Worm (Caenorhabditis elegans) whole organism, early embryonic: ENCODE data around the gene T07H3.8.

Source experiments
- F13C5.2 ChIP-seq: sonication (generic microtip); optimal IDR thresholded peaks from 2 replicates; lab custom pipeline; 2017; ENCODE audit warnings: mild to moderate bottlenecking, missing genetic modification characterization, inconsistent platforms, missing compliant biosample characterization
- aly-1 ChIP-seq: sonication (generic microtip); optimal IDR thresholded peaks from 2 replicates; lab custom pipeline; 2016; ENCODE audit warnings: missing genetic modification characterization, missing compliant biosample characterization
- ama-1 ChIP-seq: fragments of 150-350 bp; optimal IDR thresholded peaks from 2 replicates; lab custom pipeline; 2014
- ceh-13 ChIP-seq: fragments of 200-800 bp; sonication (Bioruptor generic); optimal IDR thresholded peaks from 2 replicates; lab custom pipeline; 2018; ENCODE audit warnings: mild to moderate bottlenecking, missing genetic modification characterization, missing compliant biosample characterization
- ceh-36 ChIP-seq: sonication (generic microtip); optimal IDR thresholded peaks from 2 replicates; lab custom pipeline; 2016; ENCODE audit warnings: missing genetic modification characterization, inconsistent platforms, missing compliant biosample characterization
- flt-1 ChIP-seq: fragments of 200-800 bp; sonication (Bioruptor generic); IDR thresholded peaks from 2 replicates; pipeline ENCODE4 v1.3.6; 2022; ENCODE audit warnings: missing genetic modification characterization, missing compliant biosample characterization
- hmg-4 ChIP-seq: fragments of 200-800 bp; sonication (Bioruptor generic); optimal IDR thresholded peaks from 2 replicates; lab custom pipeline; 2018; ENCODE audit warnings: mild to moderate bottlenecking, missing genetic modification characterization, missing compliant biosample characterization
- hnd-1 ChIP-seq: sonication (generic microtip); optimal IDR thresholded peaks from 2 replicates; lab custom pipeline; 2016; ENCODE audit warnings: missing genetic modification characterization, missing compliant biosample characterization
- pes-1 ChIP-seq: fragments of 200-800 bp; sonication (Bioruptor generic); IDR thresholded peaks from 2 replicates; pipeline ENCODE4 v1.3.6; 2022; ENCODE audit warnings: missing genetic modification reagents, missing genetic modification characterization, missing compliant biosample characterization
- scrt-1 ChIP-seq: fragments of 200-800 bp; sonication (Bioruptor generic); IDR thresholded peaks from 2 replicates; pipeline ENCODE4 v1.3.6; 2022; ENCODE audit warnings: missing genetic modification characterization, missing compliant biosample characterization
- tbx-11 ChIP-seq: fragments of 200-800 bp; sonication (Bioruptor generic); IDR thresholded peaks from 2 replicates; pipeline ENCODE4 v1.3.6; 2022; ENCODE audit warnings: missing genetic modification characterization, missing compliant biosample characterization
- tbx-37 ChIP-seq: fragments of 200-800 bp; sonication (Bioruptor generic); conservative IDR thresholded peaks from 2 replicates; pipeline ENCODE4 v1.3.6; 2022; ENCODE audit warnings: missing genetic modification reagents, missing genetic modification characterization, missing compliant biosample characterization

ce11 chrII:1621795-1622194, 35.4 kb downstream of the T07H3.8 start:
- TF ChIP-seq ama-1 (lab: Kevin White, UChicago) (no peak), pes-1 (GFP tag; lab: Robert Waterston, UW) (no peak), hnd-1 (tag; lab: Kevin White, UChicago) (no peak), flt-1 (GFP tag; lab: Robert Waterston, UW) (no peak), ceh-13 (GFP tag; lab: Kevin White, UChicago) (no peak), aly-1 (tag; lab: Kevin White, UChicago) (no peak), F13C5.2 (tag; lab: Kevin White, UChicago) (no peak), scrt-1 (no peak), hmg-4 (GFP tag; lab: Kevin White, UChicago) (no peak), tbx-11 (no peak), ceh-36 (no peak), tbx-37 (GFP tag; lab: Robert Waterston, UW) (no peak)
